Worm (Caenorhabditis elegans): ENCODE results near the gene mig-21.
A peak's percentile ranks its signal among the peaks of the same experiment; 100 is the strongest.

Gene mig-21

ce11 chrIII:5876140-5876675 lies 2.0 kb downstream of the mig-21 start, which contains the start of gene aldo-2 (continued):
- TF ChIP-seq akir-1 (GFP tag; optimal IDR thresholded peaks at IDR 0.05), result no peak
- TF ChIP-seq hlh-12 (tag; optimal IDR thresholded peaks at IDR 0.05), result no peak

- TF ChIP-seq nhr-27 (tag; optimal IDR thresholded peaks at IDR 0.05), result no peak
- no peak for TF ChIP-seq mcd-1 (GFP tag; IDR thresholded peaks at IDR 0.05)
- no peak for TF ChIP-seq bed-2 (GFP tag; IDR thresholded peaks at IDR 0.05)
- TF ChIP-seq T07F8.4 (tag; optimal IDR thresholded peaks at IDR 0.05), result no peak
- TF ChIP-seq hrde-1 (tag; optimal IDR thresholded peaks at IDR 0.05; ENCODE audit: borderline replicate concordance), result no peak
- no peak for TF ChIP-seq unc-130 (GFP tag; optimal IDR thresholded peaks at IDR 0.05)
- no peak for TF ChIP-seq ccch-3 (GFP tag; optimal IDR thresholded peaks at IDR 0.05)
- no peak for TF ChIP-seq nhr-179 (tag; optimal IDR thresholded peaks at IDR 0.05)
- TF ChIP-seq B0019.2 (GFP tag; conservative IDR thresholded peaks at IDR 0.05), result no peak
- TF ChIP-seq F57C9.4 (tag; optimal IDR thresholded peaks at IDR 0.05), result no peak
- no peak for TF ChIP-seq lsy-27 (tag; optimal IDR thresholded peaks at IDR 0.05; ENCODE audit: borderline replicate concordance, insufficient read depth)
- TF ChIP-seq cebp-2 (GFP tag; IDR thresholded peaks at IDR 0.05), result no peak
- TF ChIP-seq gei-17 (GFP tag; optimal IDR thresholded peaks at IDR 0.05), result no peak
- TF ChIP-seq F37B4.10 (GFP tag; IDR thresholded peaks at IDR 0.05), result no peak
- no peak for TF ChIP-seq Y67H2A.10 (GFP tag; conservative IDR thresholded peaks at IDR 0.05)
- no peak for TF ChIP-seq aptf-2 (GFP tag; conservative IDR thresholded peaks at IDR 0.05)
- TF ChIP-seq lin-54 (GFP tag; optimal IDR thresholded peaks at IDR 0.05), result no peak
- no peak for TF ChIP-seq lin-26 (GFP tag; IDR thresholded peaks at IDR 0.05)
These were observed 2.5 kb downstream of the mig-21 start for ce11 chrIII:5875705-5876104.

- TF ChIP-seq ceh-58 (GFP tag; IDR thresholded peaks at IDR 0.05) (no peak), let-607 (tag; optimal IDR thresholded peaks at IDR 0.05) (no peak), dox-1 (GFP tag; IDR thresholded peaks at IDR 0.05) (peak; percentile 21; the same call in 1 of the 2 replicates), hmg-1.2 (GFP tag; IDR thresholded peaks at IDR 0.05) (no peak), nhr-90 (tag; optimal IDR thresholded peaks at IDR 0.05) (no peak), ztf-26 (tag; optimal IDR thresholded peaks at IDR 0.05) (peak; percentile 4), zfh-2 (GFP tag; conservative IDR thresholded peaks at IDR 0.05) (peak; percentile 61; the same call in 1 of the 2 replicates), bed-1 (GFP tag; IDR thresholded peaks at IDR 0.05) (no peak), sea-2 (GFP tag; IDR thresholded peaks at IDR 0.05) (no peak), ztf-28 (GFP tag; IDR thresholded peaks at IDR 0.05) (0 out of 2 replicates have a peak, but pooled peaks have one; percentile 41), Y53G8AR.9 (GFP tag; conservative IDR thresholded peaks at IDR 0.05) (0 out of 2 replicates have a peak, but pooled peaks have one; percentile 24), hsf-1 (GFP tag; IDR thresholded peaks at IDR 0.05) (0 out of 2 replicates have a peak, but pooled peaks have one; percentile 38)
These were observed 2.8 kb downstream of the mig-21 start for ce11 chrIII:5875418-5875702.

ce11 chrIII:5874664-5875417 lies 3.3 kb downstream of the mig-21 start:
- TF ChIP-seq ekl-4 (GFP tag; IDR thresholded peaks at IDR 0.05) (0 out of 2 replicates have a peak, but pooled peaks have one; percentile 10), hlh-12 (tag; optimal IDR thresholded peaks at IDR 0.05) (no peak), lin-26 (GFP tag; IDR thresholded peaks at IDR 0.05) (no peak; the same call in 1 of the 2 replicates), zfh-2 (GFP tag; conservative IDR thresholded peaks at IDR 0.05) (peak; percentile 54; the same call in 1 of the 2 replicates), ama-1 (optimal IDR thresholded peaks at IDR 0.05) (peak; percentile 51), ama-1 (GFP tag; optimal IDR thresholded peaks at IDR 0.05) (no peak), ceh-40 (GFP tag; IDR thresholded peaks at IDR 0.05) (no peak), ztf-26 (tag; optimal IDR thresholded peaks at IDR 0.05) (no peak), pbrm-1 (GFP tag; IDR thresholded peaks at IDR 0.05) (0 out of 2 replicates have a peak, but pooled peaks have one; percentile 4), egrh-3 (GFP tag; IDR thresholded peaks at IDR 0.05) (peak; percentile 28; the same call in 1 of the 2 replicates)
